Worm (Caenorhabditis elegans) whole organism, young adult: ENCODE data around the gene atg-7.
A peak's percentile ranks its signal among the peaks of the same experiment; 100 is the strongest.

ENCODE experiments used
- B0019.2 ChIP-seq: fragments of 200-800 bp; sonication (Bioruptor generic); conservative IDR thresholded peaks from 2 replicates; pipeline ENCODE4 v1.3.6; 2022; ENCODE audit warnings: missing genetic modification reagents, missing genetic modification characterization, missing compliant biosample characterization
- B0035.1 ChIP-seq: sonication (generic microtip); optimal IDR thresholded peaks from 2 replicates; lab custom pipeline; 2016; ENCODE audit warnings: missing genetic modification characterization, mild to moderate bottlenecking, missing compliant biosample characterization, missing genotype, missing genetic modification reagents
- B0336.3 ChIP-seq: fragments of 200-800 bp; sonication (Bioruptor generic); IDR thresholded peaks from 2 replicates; pipeline ENCODE4 v1.3.6; 2022; ENCODE audit warnings: missing genetic modification characterization, missing compliant biosample characterization
- C17E4.6 ChIP-seq: fragments of 200-800 bp; sonication (Bioruptor generic); IDR thresholded peaks from 2 replicates; pipeline ENCODE4 v1.3.6; 2022; ENCODE audit warnings: missing genetic modification reagents, missing genetic modification characterization, missing compliant biosample characterization
- D2030.7 ChIP-seq: fragments of 200-800 bp; sonication (Bioruptor generic); IDR thresholded peaks from 2 replicates; pipeline ENCODE4 v1.3.6; 2022; ENCODE audit warnings: missing genetic modification reagents, missing genetic modification characterization, missing compliant biosample characterization
- F10E7.11 ChIP-seq: sonication (generic microtip); optimal IDR thresholded peaks from 2 replicates; lab custom pipeline; 2017; ENCODE audit warnings: mild to moderate bottlenecking, missing genetic modification characterization, moderate library complexity, missing compliant biosample characterization
- F37B4.10 ChIP-seq: fragments of 200-800 bp; sonication (Bioruptor generic); IDR thresholded peaks from 2 replicates; pipeline ENCODE4 v1.3.6; 2022; ENCODE audit warnings: missing genetic modification characterization, missing compliant biosample characterization
- F55B11.4 ChIP-seq: sonication (generic microtip); optimal IDR thresholded peaks from 2 replicates; lab custom pipeline; 2016; ENCODE audit warnings: missing compliant biosample characterization, missing genetic modification characterization, borderline replicate concordance; ENCODE audit not compliant: insufficient read depth
- T26A5.8 ChIP-seq: sonication (generic microtip); optimal IDR thresholded peaks from 2 replicates; lab custom pipeline; 2016; ENCODE audit warnings: missing genetic modification characterization, missing compliant biosample characterization
- akir-1 ChIP-seq: fragments of 200-800 bp; sonication (Bioruptor generic); optimal IDR thresholded peaks from 2 replicates; lab custom pipeline; 2018; ENCODE audit warnings: mild to moderate bottlenecking, missing genetic modification characterization, moderate library complexity, missing compliant biosample characterization
- ama-1 ChIP-seq, 3 experiments: fragments of 150-350 bp in 1 of 3; sonication (generic microtip) in 2 of 3; optimal IDR thresholded peaks; 2 replicates each; lab custom pipeline; 2014 to 2018; ENCODE audit warnings: missing biosample characterization in 2 of 3, missing genetic modification characterization in 2 of 3, missing genetic modification reagents in 2 of 3
- ceh-100 ChIP-seq: fragments of 200-800 bp; sonication (Bioruptor generic); IDR thresholded peaks from 2 replicates; pipeline ENCODE4 v1.3.6; 2022; ENCODE audit warnings: missing genetic modification reagents, missing genetic modification characterization, missing compliant biosample characterization
- ceh-91 ChIP-seq: fragments of 200-800 bp; sonication (Bioruptor generic); IDR thresholded peaks from 2 replicates; pipeline ENCODE4 v1.3.6; 2022; ENCODE audit warnings: missing genetic modification reagents, missing genetic modification characterization, missing compliant biosample characterization
- die-1 ChIP-seq: sonication (generic microtip); optimal IDR thresholded peaks from 2 replicates; lab custom pipeline; 2016; ENCODE audit warnings: missing genotype, mild to moderate bottlenecking, missing genetic modification characterization, missing compliant biosample characterization
- dox-1 ChIP-seq: fragments of 200-800 bp; sonication (Bioruptor generic); IDR thresholded peaks from 2 replicates; pipeline ENCODE4 v1.3.6; 2022; ENCODE audit warnings: missing genetic modification reagents, missing genetic modification characterization, missing compliant biosample characterization
- efl-1 ChIP-seq: fragments of 150-350 bp; optimal IDR thresholded peaks from 2 replicates; lab custom pipeline; 2014; ENCODE audit warnings: missing biosample characterization, missing genetic modification reagents, missing genetic modification characterization
- egl-18 ChIP-seq: fragments of 200-800 bp; sonication (Bioruptor generic); IDR thresholded peaks from 2 replicates; pipeline ENCODE4 v1.3.6; 2022; ENCODE audit warnings: missing genetic modification reagents, missing genetic modification characterization, missing compliant biosample characterization
- ekl-4 ChIP-seq: fragments of 200-800 bp; sonication (Bioruptor generic); IDR thresholded peaks from 2 replicates; pipeline ENCODE4 v1.3.6; 2022; ENCODE audit warnings: missing genetic modification reagents, missing genetic modification characterization, missing compliant biosample characterization
- ets-4 ChIP-seq: fragments of 200-800 bp; sonication (Bioruptor generic); optimal IDR thresholded peaks from 2 replicates; lab custom pipeline; 2018; ENCODE audit warnings: mild to moderate bottlenecking, missing genetic modification characterization, missing compliant biosample characterization
- hlh-12 ChIP-seq: sonication (generic microtip); optimal IDR thresholded peaks from 2 replicates; lab custom pipeline; 2016; ENCODE audit warnings: missing genetic modification characterization, missing compliant biosample characterization
- hlh-26 ChIP-seq: fragments of 200-800 bp; sonication (Bioruptor generic); conservative IDR thresholded peaks from 2 replicates; pipeline ENCODE4 v1.3.6; 2022; ENCODE audit warnings: missing genetic modification reagents, missing genetic modification characterization, missing compliant biosample characterization
- hmg-1.2 ChIP-seq: fragments of 200-800 bp; sonication (Bioruptor generic); IDR thresholded peaks from 2 replicates; pipeline ENCODE4 v1.3.6; 2022; ENCODE audit warnings: missing genetic modification reagents, missing genetic modification characterization, missing compliant biosample characterization
- hrde-1 ChIP-seq: sonication (generic microtip); optimal IDR thresholded peaks from 2 replicates; lab custom pipeline; 2016; ENCODE audit warnings: missing genetic modification characterization, mild to moderate bottlenecking, missing compliant biosample characterization, moderate library complexity, missing genotype, missing genetic modification reagents, borderline replicate concordance
- lag-1 ChIP-seq: fragments of 200-800 bp; sonication (Bioruptor generic); IDR thresholded peaks from 2 replicates; pipeline ENCODE4 v1.3.6; 2022; ENCODE audit warnings: missing genetic modification reagents, missing genetic modification characterization, missing compliant biosample characterization
- lin-35 ChIP-seq, 3 experiments: fragments of 150-350 bp in 2 of 3; sonication (generic microtip) in 1 of 3; optimal IDR thresholded peaks; 2 replicates each; lab custom pipeline; 2014 to 2018; ENCODE audit warnings: missing biosample characterization in 3 of 3, missing genetic modification characterization in 3 of 3, missing genetic modification reagents in 3 of 3
- lin-40 ChIP-seq: sonication (generic microtip); optimal IDR thresholded peaks from 2 replicates; lab custom pipeline; 2016; ENCODE audit warnings: missing genetic modification characterization, mild to moderate bottlenecking, missing compliant biosample characterization, missing genotype, missing genetic modification reagents
- lsl-1 ChIP-seq: fragments of 200-800 bp; sonication (Bioruptor generic); optimal IDR thresholded peaks from 2 replicates; lab custom pipeline; 2018; ENCODE audit warnings: mild to moderate bottlenecking, missing genetic modification characterization, moderate library complexity, missing compliant biosample characterization
- lsy-27 ChIP-seq: sonication (generic microtip); optimal IDR thresholded peaks from 2 replicates; lab custom pipeline; 2017; ENCODE audit warnings: missing genetic modification characterization, mild to moderate bottlenecking, missing compliant biosample characterization, antibody characterized with exemption, missing genotype, borderline replicate concordance; ENCODE audit not compliant: insufficient read depth
- madf-3 ChIP-seq: fragments of 200-800 bp; sonication (Bioruptor generic); IDR thresholded peaks from 2 replicates; pipeline ENCODE4 v1.3.6; 2022; ENCODE audit warnings: missing genetic modification reagents, missing genetic modification characterization, missing compliant biosample characterization
- madf-6 ChIP-seq: fragments of 200-800 bp; sonication (Bioruptor generic); IDR thresholded peaks from 2 replicates; pipeline ENCODE4 v1.3.6; 2022; ENCODE audit warnings: missing genetic modification reagents, missing genetic modification characterization, missing compliant biosample characterization
- madf-8 ChIP-seq: fragments of 200-800 bp; sonication (Bioruptor generic); conservative IDR thresholded peaks from 2 replicates; pipeline ENCODE4 v1.3.6; 2022; ENCODE audit warnings: missing genetic modification reagents, missing genetic modification characterization, missing compliant biosample characterization
- mel-28 ChIP-seq: sonication (generic microtip); optimal IDR thresholded peaks from 2 replicates; lab custom pipeline; 2016; ENCODE audit warnings: borderline replicate concordance, mild to moderate bottlenecking, missing genetic modification characterization, missing compliant biosample characterization
- nfyb-1 ChIP-seq: fragments of 200-800 bp; sonication (Bioruptor generic); IDR thresholded peaks from 2 replicates; pipeline ENCODE4 v1.3.6; 2022; ENCODE audit warnings: missing genetic modification reagents, missing genetic modification characterization, missing compliant biosample characterization
- nhr-120 ChIP-seq: fragments of 200-800 bp; sonication (Bioruptor generic); IDR thresholded peaks from 2 replicates; pipeline ENCODE4 v1.3.6; 2022; ENCODE audit warnings: missing genetic modification characterization, missing compliant biosample characterization
- pha-4 ChIP-seq: fragments of 150-350 bp; sonication (generic microtip); optimal IDR thresholded peaks from 2 replicates; lab custom pipeline; 2014; ENCODE audit warnings: missing biosample characterization, missing genetic modification reagents, missing genetic modification characterization
- repo-1 ChIP-seq: sonication (generic microtip); optimal IDR thresholded peaks from 2 replicates; lab custom pipeline; 2017; ENCODE audit warnings: mild to moderate bottlenecking, missing genetic modification characterization, missing compliant biosample characterization
- snpc-1.3 ChIP-seq: sonication (generic microtip); optimal IDR thresholded peaks from 2 replicates; lab custom pipeline; 2017; ENCODE audit warnings: missing genetic modification characterization, mild to moderate bottlenecking, missing compliant biosample characterization, antibody characterized with exemption, moderate library complexity, missing genotype, missing genetic modification reagents; ENCODE audit not compliant: insufficient read depth
- xnd-1 ChIP-seq: sonication (generic microtip); optimal IDR thresholded peaks from 2 replicates; lab custom pipeline; 2016; ENCODE audit warnings: missing genotype, missing genetic modification reagents, missing genetic modification characterization, missing compliant biosample characterization
- ztf-22 ChIP-seq: fragments of 200-800 bp; sonication (Bioruptor generic); optimal IDR thresholded peaks from 2 replicates; lab custom pipeline; 2018; ENCODE audit warnings: mild to moderate bottlenecking, missing genetic modification characterization, moderate library complexity, missing compliant biosample characterization

Gene atg-7

ce11 chrIV:11051963-11052362 lies 28.9 kb downstream of the atg-7 start:
- no peak for TF ChIP-seq D2030.7
- TF ChIP-seq ets-4 (GFP tag; lab: Kevin White, UChicago), result no peak
- TF ChIP-seq F37B4.10 (GFP tag; lab: Robert Waterston, UW), result no peak

ce11 chrIV:11049806-11050205 lies 31.0 kb downstream of the atg-7 start, which contains the start of gene F36H1.3:
TSS of gene F36H1.3 (plus strand) at chrIV:11050128.
- TF ChIP-seq lin-40 (tag; lab: Kevin White, UChicago), result no peak
- TF ChIP-seq pha-4 (tag; lab: Kevin White, UChicago), result no peak
- no peak for TF ChIP-seq akir-1 (GFP tag; lab: Kevin White, UChicago)
- TF ChIP-seq ceh-100 (GFP tag; lab: Robert Waterston, UW), result no peak
- TF ChIP-seq hlh-12 (tag; lab: Kevin White, UChicago), result no peak
- TF ChIP-seq die-1 (tag; lab: Kevin White, UChicago), result no peak
- TF ChIP-seq ekl-4 (GFP tag; lab: Robert Waterston, UW), result no peak
- no peak for TF ChIP-seq hlh-26 (GFP tag; lab: Robert Waterston, UW)
- TF ChIP-seq lsy-27 (tag; lab: Kevin White, UChicago), result no peak
- TF ChIP-seq mel-28, result no peak
- no peak for TF ChIP-seq efl-1 (GFP tag; lab: Kevin White, UChicago)

- TF ChIP-seq egl-18 (no peak), F10E7.11 (tag; lab: Kevin White, UChicago) (no peak), ceh-91 (GFP tag; lab: Robert Waterston, UW) (no peak), lsy-27 (tag; lab: Kevin White, UChicago) (no peak), B0336.3 (no peak), nfyb-1 (GFP tag; lab: Robert Waterston, UW) (no peak)
Observed at ce11 chrIV:11048871-11049270, 32.0 kb downstream of the atg-7 start, which contains the start of gene F36H1.11. TSS of gene F36H1.11 (plus strand) at chrIV:11049171.

ce11 chrIV:11044377-11044776 lies 36.5 kb downstream of the atg-7 start:
- TF ChIP-seq lag-1, result no peak
- no peak for TF ChIP-seq repo-1
- no peak for TF ChIP-seq hrde-1 (tag; lab: Kevin White, UChicago)
- TF ChIP-seq dox-1 (GFP tag; lab: Robert Waterston, UW), result no peak

DNA sequence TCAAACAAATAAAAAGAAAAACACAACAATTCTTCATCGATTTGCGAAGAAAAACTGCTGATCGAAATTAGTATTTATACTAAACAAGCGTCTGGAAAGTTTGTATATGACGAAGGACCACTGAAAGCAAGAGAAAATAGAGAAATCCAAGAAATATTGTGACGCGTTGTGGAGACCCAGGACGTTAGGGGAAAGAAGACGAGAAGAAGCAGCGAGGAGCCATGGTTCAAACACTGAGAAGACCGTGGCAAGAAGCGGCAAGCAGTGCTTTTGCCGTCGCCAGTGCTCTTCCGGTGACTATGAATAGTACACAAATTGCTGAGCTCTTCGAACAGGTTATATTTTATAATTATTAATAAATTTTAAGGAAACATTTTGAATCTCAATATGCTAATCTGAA lies 42.2 kb downstream of the atg-7 start:
- TF ChIP-seq hmg-1.2 (GFP tag; lab: Robert Waterston, UW) (peak; percentile 58; the same call in 1 of the 2 replicates), ztf-22 (no peak)

DNA sequence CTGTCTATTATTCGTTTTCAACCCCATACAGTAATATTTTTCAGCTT lies 42.4 kb downstream of the atg-7 start, which contains the start of gene kdin-1:
TSS of gene kdin-1 (plus strand) at position 38 of the 47 bp plus-strand sequence.
- TF ChIP-seq B0019.2, result no peak

ce11 chrIV:11038218-11038617 lies 42.6 kb downstream of the atg-7 start:
- TF ChIP-seq hrde-1 (tag; lab: Kevin White, UChicago), result no peak
- TF ChIP-seq efl-1 (GFP tag; lab: Kevin White, UChicago), result no peak
- no peak for TF ChIP-seq lin-35 (GFP tag; optimal IDR thresholded peaks at IDR 0.05; lab: Kevin White, UChicago)
- no peak for TF ChIP-seq nhr-120
- TF ChIP-seq madf-3 (GFP tag; lab: Robert Waterston, UW), result no peak
- TF ChIP-seq xnd-1 (tag; lab: Kevin White, UChicago), result peak; percentile 64
- TF ChIP-seq C17E4.6 (GFP tag; lab: Robert Waterston, UW), result no peak
- TF ChIP-seq B0035.1 (tag; lab: Kevin White, UChicago), result no peak
- peak; percentile 61 for TF ChIP-seq madf-6
- no peak for TF ChIP-seq F55B11.4 (tag; lab: Kevin White, UChicago)
- 0 out of 2 replicates have a peak, but pooled peaks have one; percentile 18 for TF ChIP-seq madf-8 (GFP tag; lab: Robert Waterston, UW)
- no peak for TF ChIP-seq snpc-1.3 (tag; lab: Kevin White, UChicago)
- TF ChIP-seq ama-1 (optimal IDR thresholded peaks at IDR 0.05; lab: Kevin White, UChicago), result no peak
- TF ChIP-seq ama-1 (GFP tag; optimal IDR thresholded peaks at IDR 0.05; lab: Kevin White, UChicago), result no peak
- TF ChIP-seq T26A5.8 (tag; lab: Kevin White, UChicago), result no peak
- TF ChIP-seq lsl-1 (GFP tag; lab: Kevin White, UChicago), result peak; percentile 76
